Fruit fly (Drosophila melanogaster) whole organism, wandering third instar larva: Measurements from ENCODE around the gene sdk.

ENCODE experiments used
- CG9705 ChIP-seq: fragments of 200-800 bp; sonication (Bioruptor generic); optimal IDR thresholded peaks from 2 replicates; lab custom pipeline; 2018; ENCODE audit warnings: missing biosample characterization, mild to moderate bottlenecking, missing genetic modification characterization
- CrebA ChIP-seq: fragments of 200-800 bp; sonication (Bioruptor generic); optimal IDR thresholded peaks from 2 replicates; lab custom pipeline; 2016; ENCODE audit warnings: missing biosample characterization, mild to moderate bottlenecking, missing genetic modification characterization, borderline replicate concordance
- Dif ChIP-seq: fragments of 200-275, 200-300 bp; sonication (Bioruptor generic); optimal IDR thresholded peaks from 2 replicates; lab custom pipeline; 2018; ENCODE audit warnings: missing biosample characterization, missing genetic modification characterization; ENCODE audit not compliant: partially characterized antibody
- HLH106 ChIP-seq: fragments of 200-800 bp; optimal IDR thresholded peaks from 3 replicates; lab custom pipeline; 2019; ENCODE audit warnings: missing biosample characterization, mild to moderate bottlenecking, missing genetic modification characterization, moderate library complexity
- Hnf4 ChIP-seq: fragments of 200-800 bp; sonication (Bioruptor generic); optimal IDR thresholded peaks from 2 replicates; lab custom pipeline; 2016; ENCODE audit warnings: missing biosample characterization, mild to moderate bottlenecking, missing genetic modification characterization
- Hr83 ChIP-seq: fragments of 200-300 bp; sonication (Bioruptor generic); optimal IDR thresholded peaks from 2 replicates; lab custom pipeline; 2016; ENCODE audit warnings: missing biosample characterization, mild to moderate bottlenecking, missing genetic modification characterization, moderate library complexity; ENCODE audit not compliant: poor library complexity, severe bottlenecking
- Mio ChIP-seq: sonication (Bioruptor generic); optimal IDR thresholded peaks from 2 replicates; lab custom pipeline; 2016; ENCODE audit warnings: missing biosample characterization, missing genetic modification characterization
- Myc ChIP-seq: fragments of >200 bp; optimal IDR thresholded peaks from 2 replicates; lab custom pipeline; 2017
- N ChIP-seq: fragments of >200 bp; optimal IDR thresholded peaks from 2 replicates; lab custom pipeline; 2018; ENCODE audit warnings: missing biosample characterization, missing external identifiers, missing genetic modification characterization
- Rel ChIP-seq, 2 experiments: fragments of 200-800 bp; sonication (Bioruptor generic) in 1 of 2; optimal IDR thresholded peaks; 2 replicates in 1 of 2; 3 replicates in 1 of 2; lab custom pipeline; 2016 to 2019; ENCODE audit warnings: mild to moderate bottlenecking in 2 of 2, missing biosample characterization in 2 of 2, missing genetic modification characterization in 2 of 2, moderate library complexity in 1 of 2
- Vsx2 ChIP-seq: fragments of 200-300, 225-300 bp; sonication (Bioruptor generic); optimal IDR thresholded peaks from 2 replicates; lab custom pipeline; 2018; ENCODE audit warnings: missing biosample characterization, missing genetic modification characterization; ENCODE audit not compliant: partially characterized antibody
- brk ChIP-seq: fragments of 200-800 bp; sonication (Bioruptor generic); optimal IDR thresholded peaks from 2 replicates; lab custom pipeline; 2016; ENCODE audit warnings: missing biosample characterization, mild to moderate bottlenecking, missing genetic modification characterization
- dl ChIP-seq, 2 experiments: fragments of 175-275, 200-275 bp in 1 of 2; fragments of 200-275 bp in 1 of 2; sonication (Bioruptor generic); optimal IDR thresholded peaks; lab custom pipeline; 2018; ENCODE audit warnings: mild to moderate bottlenecking in 2 of 2, missing biosample characterization in 2 of 2, missing genetic modification characterization in 2 of 2, moderate library complexity in 2 of 2; ENCODE audit not compliant: partially characterized antibody in 2 of 2, insufficient read depth in 1 of 2
- dsf ChIP-seq: sonication (Bioruptor generic); optimal IDR thresholded peaks from 2 replicates; lab custom pipeline; 2016; ENCODE audit warnings: missing biosample characterization, missing genetic modification characterization, borderline replicate concordance
- ey ChIP-seq: fragments of 200-800 bp; sonication (Bioruptor generic); optimal IDR thresholded peaks from 2 replicates; lab custom pipeline; 2016; ENCODE audit warnings: missing biosample characterization, missing genetic modification characterization
- foxo ChIP-seq, 2 experiments: fragments of 200-800 bp; sonication (Bioruptor generic); optimal IDR thresholded peaks; 2 replicates in 1 of 2; 3 replicates in 1 of 2; lab custom pipeline; 2016 to 2017; ENCODE audit warnings: missing biosample characterization in 2 of 2, missing genetic modification characterization in 2 of 2
- h ChIP-seq: fragments of 200-800 bp; sonication (Bioruptor generic); optimal IDR thresholded peaks from 3 replicates; lab custom pipeline; 2016; ENCODE audit warnings: missing biosample characterization, mild to moderate bottlenecking, missing genetic modification characterization
- jim ChIP-seq: fragments of 175-275, 200-325 bp; sonication (Bioruptor generic); optimal IDR thresholded peaks from 2 replicates; lab custom pipeline; 2016; ENCODE audit warnings: missing biosample characterization, mild to moderate bottlenecking, missing genetic modification characterization
- psq ChIP-seq: fragments of 200-800 bp; sonication (Bioruptor generic); optimal IDR thresholded peaks from 3 replicates; lab custom pipeline; 2017; ENCODE audit warnings: missing biosample characterization, mild to moderate bottlenecking, missing genetic modification characterization, moderate library complexity
- rgr ChIP-seq: fragments of 200-800 bp; sonication (Bioruptor generic); optimal IDR thresholded peaks from 3 replicates; lab custom pipeline; 2016; ENCODE audit warnings: missing biosample characterization, mild to moderate bottlenecking, missing genetic modification characterization
- sage ChIP-seq: fragments of 200-800 bp; sonication (Bioruptor generic); optimal IDR thresholded peaks from 2 replicates; lab custom pipeline; 2016; ENCODE audit warnings: missing biosample characterization, mild to moderate bottlenecking, missing genetic modification characterization
- tai ChIP-seq: sonication (Bioruptor generic); optimal IDR thresholded peaks from 2 replicates; lab custom pipeline; 2016; ENCODE audit warnings: missing biosample characterization, missing genetic modification characterization
- woc ChIP-seq: sonication (Bioruptor generic); optimal IDR thresholded peaks from 2 replicates; lab custom pipeline; 2016; ENCODE audit warnings: missing biosample characterization, mild to moderate bottlenecking, missing genetic modification characterization

Gene sdk

DNA sequence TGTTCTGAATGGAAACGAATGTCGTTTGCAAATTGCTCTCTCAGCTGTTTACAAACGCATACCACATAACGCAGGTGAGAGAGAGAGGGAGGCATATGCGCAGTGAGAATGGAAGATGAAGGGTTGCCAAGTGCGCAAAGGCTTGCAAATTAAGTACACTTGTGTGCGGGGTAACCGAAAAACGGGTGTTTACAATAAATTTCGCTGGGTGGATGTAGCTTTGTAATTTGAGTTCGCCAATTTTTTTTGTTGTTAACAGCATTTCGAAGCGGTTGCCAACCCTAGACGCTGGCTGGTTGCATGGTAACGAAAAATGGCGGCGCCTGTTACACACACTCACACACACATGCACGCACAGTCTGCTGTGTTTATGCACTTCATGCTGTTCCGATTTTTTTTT is 31.7 kb upstream of the sdk start (continued):
- peak; percentile 83 for TF ChIP-seq dsf (GFP tag; lab: Kevin White, UChicago)
- peak; percentile 87 for TF ChIP-seq Mio (GFP tag; lab: Kevin White, UChicago)

DNA sequence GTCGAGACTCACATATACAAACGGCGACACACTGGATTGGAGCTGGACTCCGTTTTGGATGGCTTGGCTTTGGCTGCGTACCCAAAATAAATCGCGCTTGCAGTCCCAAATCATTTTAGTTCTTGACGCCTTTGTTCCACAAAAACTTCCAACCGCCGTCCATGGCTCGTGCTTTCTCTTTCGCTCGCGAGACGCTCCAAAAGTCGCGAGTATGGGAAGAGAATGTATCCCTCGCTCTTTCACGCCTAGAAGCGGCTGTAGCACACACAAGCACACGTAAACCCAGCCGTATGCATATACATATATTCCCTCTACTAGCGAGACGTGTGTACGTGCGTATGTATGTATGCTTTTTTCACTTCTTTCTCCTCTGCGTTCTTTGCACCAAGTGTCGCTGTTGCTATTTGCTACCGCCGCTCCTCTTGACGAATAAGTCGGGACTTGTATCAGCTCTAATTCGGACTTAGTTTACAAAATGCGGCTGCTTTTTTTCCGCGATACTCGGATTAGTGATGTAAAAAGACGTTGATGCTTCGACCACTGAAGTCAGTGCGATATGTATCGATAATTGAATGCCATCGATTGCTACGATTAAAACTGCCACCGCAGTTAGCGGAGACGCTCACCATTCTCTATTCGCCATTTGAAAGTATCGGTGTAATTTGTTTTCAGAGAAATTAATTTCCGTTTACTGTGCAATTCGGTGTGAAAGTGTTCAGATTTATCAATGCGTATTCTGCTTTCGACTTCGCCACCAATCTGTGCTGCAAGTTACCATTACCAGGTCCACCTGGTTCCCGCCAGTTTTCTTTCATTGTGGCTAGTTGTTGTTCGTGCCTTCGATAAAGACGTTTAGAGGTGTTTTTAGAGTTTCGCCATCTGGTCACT is 30.9 kb upstream of the sdk start, which contains the start of the genes Hmt4-20 and SkpA:
Hmt4-20 (minus strand) TSS at position 542 of the 888 bp plus-strand sequence.
SkpA (plus strand) TSS at position 623 of the 888 bp plus-strand sequence.
- peak in 1 of 2 experiments; percentile 53 for TF ChIP-seq dl (GFP tag; optimal IDR thresholded peaks at IDR 0.05; lab: Kevin White, UChicago; ENCODE audit: insufficient read depth in 1 of 2, partially characterized antibody in 2 of 2)
- peak; percentile 59 for TF ChIP-seq Myc (lab: Kevin White, UChicago)
- TF ChIP-seq jim (GFP tag; lab: Kevin White, UChicago), result no peak
- no peak for TF ChIP-seq foxo (GFP tag; optimal IDR thresholded peaks at IDR 0.05; lab: Kevin White, UChicago)
- TF ChIP-seq HLH106 (tag; lab: Kevin White, UChicago), result peak; percentile 9
- peak; percentile 18 for TF ChIP-seq Dif (GFP tag; lab: Kevin White, UChicago)
- peak; percentile 11 for TF ChIP-seq Hr83 (GFP tag; lab: Kevin White, UChicago)
- TF ChIP-seq, all 38 proteins: peak for 5

DNA sequence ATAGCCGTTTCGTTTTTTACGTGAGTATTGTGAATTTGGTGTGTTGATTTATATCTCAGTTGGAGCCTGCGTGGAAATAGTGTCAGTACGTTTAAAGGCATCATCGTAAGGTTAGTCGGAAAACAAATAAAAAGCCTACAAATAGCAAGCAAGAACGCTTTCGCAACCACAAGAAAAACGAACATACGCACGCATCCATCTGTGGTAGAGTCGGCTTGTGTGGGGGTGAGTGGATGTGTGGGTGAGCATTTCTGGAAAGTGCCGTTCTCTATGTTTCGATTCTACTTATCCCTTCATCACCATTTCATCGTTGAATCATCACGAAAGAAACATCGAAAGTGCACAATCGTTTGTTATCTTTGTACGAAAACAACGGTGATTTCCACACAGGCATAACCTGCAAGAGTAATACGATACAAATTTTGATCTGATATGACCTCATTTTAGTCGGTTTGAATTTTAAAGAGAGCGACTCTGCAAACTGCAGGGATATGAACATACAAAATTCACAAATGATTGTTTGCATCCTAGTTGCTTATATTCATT is 30.2 kb upstream of the sdk start:
- TF ChIP-seq N (GFP tag; lab: Kevin White, UChicago), result no peak
- no peak for TF ChIP-seq ey (GFP tag; lab: Kevin White, UChicago)
- no peak for TF ChIP-seq Rel (GFP tag; optimal IDR thresholded peaks at IDR 0.05; lab: Kevin White, UChicago)
- TF ChIP-seq Rel (tag; optimal IDR thresholded peaks at IDR 0.05; lab: Kevin White, UChicago), result peak; percentile 90
- TF ChIP-seq Mio (GFP tag; lab: Kevin White, UChicago), result no peak
- TF ChIP-seq CrebA (GFP tag; lab: Kevin White, UChicago), result no peak
- TF ChIP-seq brk (GFP tag; lab: Kevin White, UChicago), result no peak
- TF ChIP-seq Hnf4 (GFP tag; lab: Kevin White, UChicago), result no peak
- no peak for TF ChIP-seq CG9705 (GFP tag; lab: Kevin White, UChicago)

DNA sequence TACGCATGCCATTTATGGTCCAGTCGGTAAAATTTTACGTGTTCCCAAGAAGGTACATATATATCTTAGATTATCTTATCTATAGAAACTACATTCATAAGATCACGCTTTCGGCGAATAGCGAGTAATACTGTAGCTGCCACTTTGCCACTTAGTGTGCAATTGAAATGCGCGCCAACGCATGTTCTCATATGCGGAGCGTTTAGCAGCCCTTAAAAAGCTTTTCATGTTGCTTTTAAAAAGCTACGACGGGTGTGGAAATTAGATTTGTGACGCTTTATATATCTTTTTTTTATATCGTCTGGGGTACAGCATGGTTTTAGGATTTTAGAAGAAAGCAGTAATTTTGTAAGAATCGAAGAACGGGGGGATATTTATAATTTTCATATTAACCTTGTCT is 28.6 kb upstream of the sdk start:
- TF ChIP-seq ey (GFP tag; lab: Kevin White, UChicago) (no peak), Myc (lab: Kevin White, UChicago) (peak; percentile 20)

DNA sequence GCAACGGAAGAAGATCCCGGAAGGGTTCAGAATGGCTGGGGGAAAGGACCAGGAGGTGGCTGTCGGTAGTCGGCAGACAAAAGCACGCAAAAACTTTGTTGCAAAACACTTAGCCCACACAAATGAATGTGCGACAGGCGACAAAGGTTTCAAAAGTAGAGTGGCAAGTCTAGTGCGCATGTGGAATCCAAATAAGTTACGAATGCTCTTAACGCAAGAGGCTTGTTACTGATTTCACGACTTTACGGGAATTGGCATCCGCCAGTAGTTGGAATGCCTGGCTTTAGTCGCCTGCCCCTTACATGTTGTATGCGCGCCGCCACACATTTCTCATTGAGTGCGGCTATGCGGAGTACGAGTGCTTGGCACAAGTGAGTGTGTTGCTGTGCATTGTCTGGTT is 8.1 kb upstream of the sdk start:
- TF ChIP-seq ey (GFP tag; lab: Kevin White, UChicago), result peak; percentile 9
- TF ChIP-seq foxo (GFP tag; optimal IDR thresholded peaks at IDR 0.05; lab: Kevin White, UChicago), result peak in 1 of 2 experiments; percentile 46
- peak; percentile 8 for TF ChIP-seq rgr
- peak; percentile 2 for TF ChIP-seq h (GFP tag; lab: Kevin White, UChicago)
- no peak for TF ChIP-seq woc (GFP tag; lab: Kevin White, UChicago)
- TF ChIP-seq, all 38 proteins: peak for 4

- TF ChIP-seq psq (GFP tag; lab: Kevin White, UChicago) (peak; percentile 90), dsf (GFP tag; lab: Kevin White, UChicago) (no peak), dl (GFP tag; optimal IDR thresholded peaks at IDR 0.05; lab: Kevin White, UChicago; ENCODE audit: insufficient read depth in 1 of 2, partially characterized antibody in 2 of 2) (peak in 1 of 2 experiments; percentile 54), Vsx2 (GFP tag; lab: Kevin White, UChicago) (peak; percentile 33), sage (no peak), CrebA (GFP tag; lab: Kevin White, UChicago) (peak; percentile 36), Rel (GFP tag; optimal IDR thresholded peaks at IDR 0.05; lab: Kevin White, UChicago) (peak; percentile 0), Rel (tag; optimal IDR thresholded peaks at IDR 0.05; lab: Kevin White, UChicago) (no peak), HLH106 (tag; lab: Kevin White, UChicago) (no peak), tai (GFP tag; lab: Kevin White, UChicago) (no peak), ey (GFP tag; lab: Kevin White, UChicago) (no peak), Dif (GFP tag; lab: Kevin White, UChicago) (peak; percentile 80)
Observed at dm6 chrX:687330-688078, 870 bp downstream of the sdk start.
